Worm (Caenorhabditis elegans) whole organism, L4 larva: Measurements from ENCODE around the gene fbxb-33.

Source experiments
- egl-43 ChIP-seq: fragments of 200-800 bp; sonication (Bioruptor generic); IDR thresholded peaks from 2 replicates; pipeline ENCODE4 v1.3.6; 2022; ENCODE audit warnings: missing genetic modification reagents, missing genetic modification characterization, missing compliant biosample characterization
- lim-7 ChIP-seq: fragments of 200-800 bp; sonication (Bioruptor generic); IDR thresholded peaks from 2 replicates; pipeline ENCODE4 v1.3.6; 2022; ENCODE audit warnings: missing genetic modification characterization, missing compliant biosample characterization
- lin-29 ChIP-seq: fragments of 200-800 bp; sonication (Bioruptor generic); IDR thresholded peaks from 2 replicates; pipeline ENCODE4 v1.3.6; 2022; ENCODE audit warnings: missing genetic modification reagents, missing genetic modification characterization, missing compliant biosample characterization
- nhr-111 ChIP-seq: fragments of 200-800 bp; sonication (Bioruptor generic); optimal IDR thresholded peaks from 2 replicates; lab custom pipeline; 2018; ENCODE audit warnings: mild to moderate bottlenecking, missing genetic modification characterization, missing compliant biosample characterization
- unc-62 ChIP-seq, 3 experiments: fragments of 150-350 bp in 1 of 3; sonication (generic microtip); optimal IDR thresholded peaks in 2 of 3; peaks in 1 of 3; 1 replicate in 1 of 3; 2 replicates in 2 of 3; lab custom pipeline; 2014 to 2017; ENCODE audit warnings: missing biosample characterization in 3 of 3, missing genetic modification characterization in 3 of 3, missing genetic modification reagents in 3 of 3, missing genotype in 1 of 3
- zfp-2 ChIP-seq: sonication (generic microtip); optimal IDR thresholded peaks from 2 replicates; lab custom pipeline; 2016; ENCODE audit warnings: mild to moderate bottlenecking, missing genetic modification characterization, missing compliant biosample characterization
- zfp-3 ChIP-seq: fragments of 200-800 bp; sonication (Bioruptor generic); conservative IDR thresholded peaks from 2 replicates; pipeline ENCODE4 v1.3.6; 2022; ENCODE audit warnings: missing genetic modification reagents, missing genetic modification characterization, missing compliant biosample characterization
- ztf-11 ChIP-seq: fragments of 150-350 bp; optimal IDR thresholded peaks from 2 replicates; lab custom pipeline; 2014; ENCODE audit warnings: missing biosample characterization, missing genetic modification characterization

Gene fbxb-33

DNA sequence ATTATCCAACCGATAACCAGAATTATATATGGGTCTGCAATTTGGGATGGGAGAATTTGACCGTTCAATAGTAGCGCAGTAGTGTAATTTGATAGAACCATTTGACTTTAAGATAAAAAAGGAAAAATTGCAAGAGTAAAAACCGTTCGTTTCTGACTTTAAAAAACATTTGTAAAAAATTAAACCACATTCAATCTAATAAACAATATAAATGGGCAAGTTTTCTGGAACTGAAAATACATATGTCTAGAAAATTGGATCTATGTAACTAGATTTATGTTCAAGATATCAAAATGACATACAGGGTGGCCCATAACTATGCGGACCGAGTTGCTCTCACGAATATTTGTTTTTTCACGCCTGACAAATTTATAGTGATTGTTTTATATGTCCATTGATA, 47.5 kb downstream of the fbxb-33 start, which contains the start of gene srx-102:
Gene srx-102, minus strand, starts transcription at position 101 of the 400 bp plus-strand sequence.
- no peak for TF ChIP-seq lin-29 (GFP tag; lab: Robert Waterston, UW)
- TF ChIP-seq lim-7 (GFP tag; lab: Robert Waterston, UW): no peak
- no peak for TF ChIP-seq egl-43 (GFP tag; lab: Robert Waterston, UW)
- no peak for TF ChIP-seq zfp-2 (tag; lab: Kevin White, UChicago)
- no peak for TF ChIP-seq ztf-11
- TF ChIP-seq unc-62 (GFP tag; optimal IDR thresholded peaks at IDR 0.05 in 1 of 2; lab: Kevin White, UChicago): peak in 1 of 2 experiments; percentile 45
- TF ChIP-seq unc-62 (tag; optimal IDR thresholded peaks at IDR 0.05; lab: Kevin White, UChicago): no peak
- TF ChIP-seq zfp-3: no peak
- TF ChIP-seq nhr-111 (GFP tag; lab: Kevin White, UChicago): no peak
